Fruit fly (Drosophila melanogaster): ENCODE results near the gene CG9521.
A peak's percentile ranks its signal among the peaks of the same experiment; 100 is the strongest.

Gene CG9521

dm6 chrX:14810433-14810832 lies 42.6 kb downstream of the CG9521 start:
- no peak for TF ChIP-seq CG34367 (tag; optimal IDR thresholded peaks at IDR 0.05)
- 0 out of 3 replicates have a peak, but pooled peaks have one; percentile 18 for TF ChIP-seq CG4496 (GFP tag; IDR thresholded peaks at IDR 0.05)
- TF ChIP-seq gl (tag; optimal IDR thresholded peaks at IDR 0.05), result no peak
- peak; percentile 25 for TF ChIP-seq CG14655 (GFP tag; optimal IDR thresholded peaks at IDR 0.05)
- no peak for TF ChIP-seq Pif1B (GFP tag; optimal IDR thresholded peaks at IDR 0.05)
- peak; percentile 17 for TF ChIP-seq CG9948 (tag; optimal IDR thresholded peaks at IDR 0.05)
- no peak for TF ChIP-seq CG12605 (GFP tag; IDR thresholded peaks at IDR 0.05)
- TF ChIP-seq D1 (tag; optimal IDR thresholded peaks at IDR 0.05), result no peak
- no peak for TF ChIP-seq CG8301 (tag; optimal IDR thresholded peaks at IDR 0.05)
- TF ChIP-seq CG8159 (tag; optimal IDR thresholded peaks at IDR 0.05), result peak; percentile 33
- TF ChIP-seq EcR (GFP tag; optimal IDR thresholded peaks at IDR 0.05), result peak; percentile 34
- no peak for TF ChIP-seq Snoo (tag; optimal IDR thresholded peaks at IDR 0.05)
- no peak for TF ChIP-seq Ets98B (GFP tag; IDR thresholded peaks at IDR 0.05)
- no peak for TF ChIP-seq CG10348 (GFP tag; IDR thresholded peaks at IDR 0.05)
- peak; percentile 13 for TF ChIP-seq CG17806 (tag; optimal IDR thresholded peaks at IDR 0.05)
- TF ChIP-seq CG13204 (GFP tag; optimal IDR thresholded peaks at IDR 0.05), result no peak
- TF ChIP-seq Pif1A (GFP tag; optimal IDR thresholded peaks at IDR 0.05), result no peak
- peak; percentile 3 for TF ChIP-seq CG15710 (tag; optimal IDR thresholded peaks at IDR 0.05)
- no peak for TF ChIP-seq rn (GFP tag; IDR thresholded peaks at IDR 0.05)
- no peak for TF ChIP-seq CG32121 (GFP tag; IDR thresholded peaks at IDR 0.05)
- no peak for TF ChIP-seq fd96Ca (GFP tag; IDR thresholded peaks at IDR 0.05)

- TF ChIP-seq Ets98B (GFP tag; IDR thresholded peaks at IDR 0.05) (peak; percentile 19; the same call in 1 of the 2 replicates), CG4496 (GFP tag; IDR thresholded peaks at IDR 0.05) (peak; percentile 62), EcR (GFP tag; optimal IDR thresholded peaks at IDR 0.05) (no peak), CG8301 (tag; optimal IDR thresholded peaks at IDR 0.05) (peak; percentile 15), CG32121 (GFP tag; IDR thresholded peaks at IDR 0.05) (no peak), CG34367 (tag; optimal IDR thresholded peaks at IDR 0.05) (no peak), Pif1B (GFP tag; optimal IDR thresholded peaks at IDR 0.05) (peak; percentile 9), Pif1A (GFP tag; optimal IDR thresholded peaks at IDR 0.05) (peak; percentile 18), D1 (tag; optimal IDR thresholded peaks at IDR 0.05) (no peak)
These were observed 47.4 kb downstream of the CG9521 start for dm6 chrX:14805646-14806045.

- TF ChIP-seq CG4496 (GFP tag; IDR thresholded peaks at IDR 0.05) (no peak), CG32121 (GFP tag; IDR thresholded peaks at IDR 0.05) (no peak), Pif1A (GFP tag; optimal IDR thresholded peaks at IDR 0.05) (no peak), CG15710 (tag; optimal IDR thresholded peaks at IDR 0.05) (no peak), Pif1B (GFP tag; optimal IDR thresholded peaks at IDR 0.05) (no peak), Snoo (tag; optimal IDR thresholded peaks at IDR 0.05) (no peak), CG8159 (tag; optimal IDR thresholded peaks at IDR 0.05) (no peak)
These were observed 50.4 kb downstream of the CG9521 start for dm6 chrX:14802611-14803110.

All from whole organism, pupa.